Worm (Caenorhabditis elegans) whole organism, L1 larva: Measurements from ENCODE around the gene F28H7.3.
A peak's percentile ranks its signal among the peaks of the same experiment; 100 is the strongest.

Experiments used
- C16A3.4 ChIP-seq: fragments of 150-350 bp; optimal IDR thresholded peaks from 2 replicates; lab custom pipeline; 2014; ENCODE audit warnings: missing biosample characterization, missing genetic modification characterization
- blmp-1 ChIP-seq: fragments of 150-350 bp; optimal IDR thresholded peaks from 2 replicates; lab custom pipeline; 2014; ENCODE audit warnings: missing biosample characterization, missing genetic modification characterization
- ceh-8 ChIP-seq: fragments of 200-800 bp; sonication (Bioruptor generic); optimal IDR thresholded peaks from 2 replicates; lab custom pipeline; 2018; ENCODE audit warnings: mild to moderate bottlenecking, missing genetic modification characterization, moderate library complexity, missing compliant biosample characterization
- ceh-82 ChIP-seq, 3 experiments: fragments of 150-350 bp in 1 of 3; sonication (generic microtip) in 2 of 3; optimal IDR thresholded peaks; 2 replicates each; lab custom pipeline; 2014 to 2017; ENCODE audit warnings: missing biosample characterization in 3 of 3, missing genetic modification characterization in 3 of 3
- ceh-88 ChIP-seq: fragments of 200-800 bp; sonication (Bioruptor generic); IDR thresholded peaks from 2 replicates; pipeline ENCODE4 v1.3.6; 2022; ENCODE audit warnings: missing genetic modification characterization, missing compliant biosample characterization
- ceh-90 ChIP-seq: sonication (generic microtip); optimal IDR thresholded peaks from 2 replicates; lab custom pipeline; 2016; ENCODE audit warnings: missing genetic modification characterization, missing compliant biosample characterization
- dpl-1 ChIP-seq, 3 experiments: fragments of 150-350 bp in 2 of 3; sonication (generic microtip) in 1 of 3; optimal IDR thresholded peaks; 2 replicates each; lab custom pipeline; 2014 to 2017; ENCODE audit warnings: missing biosample characterization in 3 of 3, missing genetic modification characterization in 3 of 3, missing genetic modification reagents in 3 of 3
- dsc-1 ChIP-seq: sonication (generic microtip); optimal IDR thresholded peaks from 2 replicates; lab custom pipeline; 2016; ENCODE audit warnings: mild to moderate bottlenecking, missing genetic modification characterization, missing compliant biosample characterization
- efl-3 ChIP-seq: fragments of 200-800 bp; sonication (Bioruptor generic); optimal IDR thresholded peaks from 2 replicates; lab custom pipeline; 2018; ENCODE audit warnings: mild to moderate bottlenecking, missing genetic modification characterization, missing compliant biosample characterization
- egl-13 ChIP-seq: sonication (generic microtip); optimal IDR thresholded peaks from 2 replicates; lab custom pipeline; 2016; ENCODE audit warnings: missing genotype, missing genetic modification reagents, missing genetic modification characterization, missing compliant biosample characterization
- elt-2 ChIP-seq: sonication (generic microtip); optimal IDR thresholded peaks from 2 replicates; lab custom pipeline; 2016; ENCODE audit warnings: missing genetic modification characterization, mild to moderate bottlenecking, inconsistent platforms, missing compliant biosample characterization, missing genetic modification reagents
- elt-3 ChIP-seq, 6 experiments: fragments of 150-350 bp in 1 of 6; sonication (generic microtip); optimal IDR thresholded peaks; 2 replicates each; lab custom pipeline; 2017 to 2018; ENCODE audit warnings: missing biosample characterization in 6 of 6, missing genetic modification characterization in 6 of 6, inconsistent platforms in 1 of 6
- fkh-8 ChIP-seq: sonication (generic microtip); optimal IDR thresholded peaks from 2 replicates; lab custom pipeline; 2016; ENCODE audit warnings: mild to moderate bottlenecking, missing genetic modification characterization, missing compliant biosample characterization
- fos-1 ChIP-seq: fragments of 150-350 bp; optimal IDR thresholded peaks from 2 replicates; lab custom pipeline; 2014; ENCODE audit warnings: missing biosample characterization, missing genetic modification characterization
- hlh-17 ChIP-seq: fragments of 200-800 bp; sonication (Bioruptor generic); optimal IDR thresholded peaks from 2 replicates; lab custom pipeline; 2018; ENCODE audit warnings: missing genetic modification characterization, mild to moderate bottlenecking, missing compliant biosample characterization, moderate library complexity, borderline replicate concordance
- lin-14 ChIP-seq: fragments of 200-800 bp; sonication (Bioruptor generic); optimal IDR thresholded peaks from 2 replicates; lab custom pipeline; 2018; ENCODE audit warnings: mild to moderate bottlenecking, missing genetic modification characterization, moderate library complexity, missing compliant biosample characterization
- lin-15B ChIP-seq: fragments of 150-350 bp; sonication (generic microtip); optimal IDR thresholded peaks from 3 replicates; lab custom pipeline; 2014; ENCODE audit warnings: missing biosample characterization, missing genetic modification characterization
- lin-35 ChIP-seq, 2 experiments: fragments of 150-350 bp; optimal IDR thresholded peaks; 2 replicates each; lab custom pipeline; 2014; ENCODE audit warnings: missing biosample characterization in 2 of 2, missing genetic modification characterization in 2 of 2, missing genetic modification reagents in 2 of 2
- mab-9 ChIP-seq: fragments of 200-800 bp; sonication (Bioruptor generic); IDR thresholded peaks from 2 replicates; pipeline ENCODE4 v1.3.6; 2022; ENCODE audit warnings: missing genetic modification reagents, missing genetic modification characterization, missing compliant biosample characterization
- nhr-20 ChIP-seq: sonication (generic microtip); optimal IDR thresholded peaks from 2 replicates; lab custom pipeline; 2016; ENCODE audit warnings: mild to moderate bottlenecking, missing genetic modification characterization, missing compliant biosample characterization
- nhr-71 ChIP-seq: sonication (generic microtip); optimal IDR thresholded peaks from 2 replicates; lab custom pipeline; 2016; ENCODE audit warnings: mild to moderate bottlenecking, missing genetic modification characterization, moderate library complexity, missing compliant biosample characterization
- nhr-76 ChIP-seq: sonication (generic microtip); optimal IDR thresholded peaks from 2 replicates; lab custom pipeline; 2017; ENCODE audit warnings: missing biosample characterization, missing genetic modification characterization
- nhr-77 ChIP-seq: fragments of 150-350 bp; optimal IDR thresholded peaks from 2 replicates; lab custom pipeline; 2014; ENCODE audit warnings: missing biosample characterization, missing genetic modification characterization
- nhr-85 ChIP-seq: sonication (generic microtip); peaks from one replicate; lab custom pipeline; 2016; ENCODE audit warnings: missing genetic modification characterization, inconsistent platforms, missing compliant biosample characterization
- pqm-1 ChIP-seq: sonication (generic microtip); optimal IDR thresholded peaks from 3 replicates; lab custom pipeline; 2017; ENCODE audit warnings: missing biosample characterization, missing genetic modification characterization
- skn-1 ChIP-seq: fragments of 150-350 bp; optimal IDR thresholded peaks from 2 replicates; lab custom pipeline; 2014; ENCODE audit warnings: missing biosample characterization, missing genetic modification characterization
- snpc-4 ChIP-seq: fragments of 150-350 bp; optimal IDR thresholded peaks from 2 replicates; lab custom pipeline; 2014; ENCODE audit warnings: missing biosample characterization, missing genetic modification characterization
- snu-23 ChIP-seq: sonication (generic microtip); optimal IDR thresholded peaks from 2 replicates; lab custom pipeline; 2016; ENCODE audit warnings: missing genetic modification characterization, missing compliant biosample characterization
- tbx-2 ChIP-seq: sonication (generic microtip); optimal IDR thresholded peaks from 2 replicates; lab custom pipeline; 2016; ENCODE audit warnings: missing genetic modification characterization, missing compliant biosample characterization
- unc-62 ChIP-seq: fragments of 150-350 bp; optimal IDR thresholded peaks from 2 replicates; lab custom pipeline; 2014; ENCODE audit warnings: missing biosample characterization, missing genetic modification reagents, missing genetic modification characterization
- unc-98 ChIP-seq: fragments of 200-800 bp; sonication (Bioruptor generic); IDR thresholded peaks from 2 replicates; pipeline ENCODE4 v1.3.6; 2022; ENCODE audit warnings: missing genetic modification characterization, missing compliant biosample characterization
- xbp-1 ChIP-seq: sonication (generic microtip); optimal IDR thresholded peaks from 2 replicates; lab custom pipeline; 2016; ENCODE audit warnings: missing genetic modification characterization, missing compliant biosample characterization
- zip-4 ChIP-seq: fragments of 200-800 bp; sonication (Bioruptor generic); optimal IDR thresholded peaks from 2 replicates; lab custom pipeline; 2018; ENCODE audit warnings: mild to moderate bottlenecking, missing genetic modification characterization, moderate library complexity, missing compliant biosample characterization

Gene F28H7.3

DNA sequence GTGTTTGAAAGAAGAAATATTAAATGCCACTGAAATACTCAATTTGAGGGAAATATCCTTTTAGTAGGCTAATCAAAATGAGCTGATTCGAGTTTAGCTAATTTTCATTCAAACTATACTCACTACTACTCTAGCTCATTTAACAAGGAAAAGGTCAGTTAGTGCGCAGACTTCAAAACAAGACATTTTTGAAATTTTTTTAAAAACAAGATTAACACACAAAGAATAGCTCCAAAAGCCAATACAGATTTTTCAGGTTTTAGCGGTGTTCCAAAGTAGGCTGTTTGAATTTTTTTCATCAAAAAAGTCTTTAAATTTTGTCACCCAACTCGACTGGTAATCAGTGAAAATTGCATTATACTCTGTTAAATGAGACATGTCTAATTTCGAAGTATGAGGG, 10.3 kb upstream of the F28H7.3 start (continued):
- no peak for TF ChIP-seq nhr-85

DNA sequence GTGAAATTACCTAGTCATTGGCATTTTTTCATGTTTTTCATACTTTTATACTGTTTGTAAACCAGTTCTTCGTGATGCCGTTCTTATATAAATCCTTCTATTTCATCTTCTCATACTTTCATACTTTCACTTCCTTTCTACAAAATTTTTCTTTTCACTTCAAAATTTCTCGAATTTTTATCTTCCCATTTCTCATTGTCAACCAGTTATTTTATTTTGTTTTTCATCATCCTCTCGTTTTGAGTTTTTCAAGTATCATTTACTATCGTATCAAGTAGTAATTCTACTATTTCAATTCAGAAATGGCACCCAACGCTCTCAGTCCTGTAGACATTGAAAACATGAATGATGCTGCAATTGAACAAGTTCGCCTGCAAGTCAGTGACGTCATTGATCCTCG, 8.1 kb upstream of the F28H7.3 start, which contains the start of gene F28H7.8:
F28H7.8 (plus strand) TSS at position 301 of the 400 bp plus-strand sequence.
- no peak for TF ChIP-seq nhr-76 (tag; lab: Kevin White, UChicago)
- peak; percentile 61 for TF ChIP-seq nhr-85

DNA sequence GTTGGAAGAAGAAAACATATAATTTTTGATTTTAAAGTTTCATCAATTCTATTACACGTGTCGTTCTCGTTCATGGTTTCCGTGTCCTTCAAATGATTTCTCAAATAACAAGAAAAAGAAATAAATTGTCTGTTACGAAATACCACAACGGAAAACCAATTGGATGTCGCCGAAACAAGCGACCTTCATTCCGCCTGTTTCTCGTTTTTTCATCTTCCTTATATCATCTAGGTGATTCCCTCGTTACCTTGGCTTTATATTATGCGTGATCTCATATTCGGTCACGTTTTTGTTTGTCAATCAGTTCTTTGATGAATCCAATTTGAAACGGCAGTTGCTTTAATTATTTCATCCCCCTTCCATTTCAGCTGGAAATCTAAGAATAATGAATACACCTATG, 6.5 kb upstream of the F28H7.3 start:
- TF ChIP-seq nhr-20 (peak; percentile 50), elt-3 (tag; optimal IDR thresholded peaks at IDR 0.05; lab: Kevin White, UChicago) (peak in 2 of 6 experiments; percentile 15 to 79), skn-1 (tag; lab: Kevin White, UChicago) (peak; percentile 40), tbx-2 (peak; percentile 2), C16A3.4 (tag; lab: Kevin White, UChicago) (no peak), dsc-1 (tag; lab: Kevin White, UChicago) (no peak), zip-4 (GFP tag; lab: Kevin White, UChicago) (peak; percentile 11), efl-3 (GFP tag; lab: Kevin White, UChicago) (no peak), xbp-1 (tag; lab: Kevin White, UChicago) (peak; percentile 39), lin-35 (GFP tag; optimal IDR thresholded peaks at IDR 0.05; lab: Kevin White, UChicago) (peak in 1 of 2 experiments; percentile 12), dpl-1 (GFP tag; optimal IDR thresholded peaks at IDR 0.05; lab: Kevin White, UChicago) (no peak), ceh-82 (tag; optimal IDR thresholded peaks at IDR 0.05; lab: Kevin White, UChicago) (no peak), nhr-85 (peak; percentile 89), pqm-1 (tag; lab: Kevin White, UChicago) (no peak), unc-62 (GFP tag; lab: Kevin White, UChicago) (no peak), snu-23 (GFP tag; lab: Kevin White, UChicago) (peak; percentile 50), nhr-71 (tag; lab: Kevin White, UChicago) (peak; percentile 45), ceh-88 (GFP tag; lab: Robert Waterston, UW) (no peak), elt-2 (tag; lab: Kevin White, UChicago) (no peak), lin-14 (GFP tag; lab: Kevin White, UChicago) (peak; percentile 86), blmp-1 (tag; lab: Kevin White, UChicago) (peak; percentile 63), ceh-8 (GFP tag; lab: Kevin White, UChicago) (no peak)

- TF ChIP-seq nhr-77 (no peak), unc-98 (GFP tag; lab: Robert Waterston, UW) (no peak)
Observed at ce11 chrV:10756698-10757097, 6.1 kb upstream of the F28H7.3 start, which contains the start of gene irld-6. irld-6 (minus strand) TSS chrV:10756798.

DNA sequence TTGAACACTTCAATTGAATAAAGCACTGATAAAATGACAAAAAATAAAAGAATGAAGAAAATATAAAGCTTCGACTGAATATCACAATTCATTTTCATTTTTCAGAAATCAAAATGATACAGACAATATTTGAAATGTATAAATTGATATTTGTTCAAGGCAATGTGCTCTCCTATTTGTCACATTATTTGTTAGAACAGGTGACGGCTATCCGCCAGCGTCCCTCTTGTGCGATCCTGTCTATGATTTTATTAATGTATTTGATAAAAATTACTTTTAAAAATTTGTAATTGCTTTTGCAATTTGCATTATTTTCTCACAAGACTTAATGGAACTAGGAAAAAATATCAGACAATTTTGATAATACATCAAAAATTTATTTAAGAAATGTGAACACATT, 3.5 kb upstream of the F28H7.3 start, which contains the start of gene F28H7.7:
F28H7.7 (minus strand) TSS at position 101 of the 400 bp plus-strand sequence.
- TF ChIP-seq egl-13 (no peak), hlh-17 (no peak), fkh-8 (tag; lab: Kevin White, UChicago) (no peak), fos-1 (tag; lab: Kevin White, UChicago) (no peak), ceh-90 (tag; lab: Kevin White, UChicago) (no peak), snpc-4 (tag; lab: Kevin White, UChicago) (no peak), C16A3.4 (tag; lab: Kevin White, UChicago) (no peak), mab-9 (GFP tag; lab: Robert Waterston, UW) (no peak), lin-15B (tag; lab: Kevin White, UChicago) (no peak)
